Fruit fly (Drosophila melanogaster) whole organism, prepupa: ENCODE measurements around the gene CG12728.

Source experiments
- Blimp-1 ChIP-seq: fragments of 200-800 bp; sonication (Bioruptor generic); optimal IDR thresholded peaks from 3 replicates; lab custom pipeline; 2017; ENCODE audit warnings: missing biosample characterization, missing genetic modification characterization, mild to moderate bottlenecking, moderate library complexity, missing genetic modification reagents
- CG11762 ChIP-seq: fragments of 200-800 bp; sonication (Bioruptor generic); optimal IDR thresholded peaks from 3 replicates; lab custom pipeline; 2016; ENCODE audit warnings: missing biosample characterization, missing genetic modification characterization; ENCODE audit not compliant: insufficient read depth
- CG15336 ChIP-seq: fragments of 200-800 bp; sonication (Bioruptor generic); IDR thresholded peaks from 2 replicates; pipeline ENCODE4 v1.3.6; 2022; ENCODE audit warnings: missing biosample characterization, missing genetic modification characterization
- CG32006 ChIP-seq: fragments of 200-800 bp; sonication (Bioruptor generic); optimal IDR thresholded peaks from 3 replicates; lab custom pipeline; 2017; ENCODE audit warnings: missing biosample characterization, mild to moderate bottlenecking, missing genetic modification characterization
- CG34406 ChIP-seq: fragments of 200-800 bp; sonication (Bioruptor generic); optimal IDR thresholded peaks from 3 replicates; lab custom pipeline; 2016; ENCODE audit warnings: missing biosample characterization, missing genetic modification characterization
- CG6163 ChIP-seq: fragments of 200-800 bp; sonication (Bioruptor generic); IDR thresholded peaks from 3 replicates; pipeline ENCODE4 v1.3.6; 2022; ENCODE audit warnings: missing biosample characterization, missing genetic modification characterization
- CG6792 ChIP-seq: fragments of 200-800 bp; sonication (Bioruptor generic); optimal IDR thresholded peaks from 3 replicates; lab custom pipeline; 2016; ENCODE audit warnings: missing biosample characterization, missing genetic modification characterization
- CG6808 ChIP-seq: fragments of 200-800 bp; sonication (Bioruptor generic); optimal IDR thresholded peaks from 3 replicates; lab custom pipeline; 2017; ENCODE audit warnings: missing biosample characterization, missing genetic modification characterization, mild to moderate bottlenecking, moderate library complexity, missing genetic modification reagents
- CG6854 ChIP-seq: fragments of 200-800 bp; sonication (Bioruptor generic); optimal IDR thresholded peaks from 2 replicates; lab custom pipeline; 2017; ENCODE audit warnings: missing biosample characterization, mild to moderate bottlenecking, missing genetic modification characterization
- CG8119 ChIP-seq: fragments of 200-800 bp; sonication (Bioruptor generic); IDR thresholded peaks from 3 replicates; pipeline ENCODE4 v1.3.6; 2022; ENCODE audit warnings: missing biosample characterization, missing genetic modification characterization
- CG8319 ChIP-seq: fragments of 200-800 bp; sonication (Bioruptor generic); optimal IDR thresholded peaks from 3 replicates; lab custom pipeline; 2016; ENCODE audit warnings: missing biosample characterization, missing genetic modification characterization
- CG9139 ChIP-seq: fragments of 200-800 bp; sonication (Bioruptor generic); optimal IDR thresholded peaks from 3 replicates; lab custom pipeline; 2017; ENCODE audit warnings: missing biosample characterization, mild to moderate bottlenecking, missing genetic modification characterization
- Eip78C ChIP-seq: fragments of 200-800 bp; sonication (Bioruptor generic); peaks from one replicate; lab custom pipeline; 2016; ENCODE audit warnings: missing biosample characterization, missing genetic modification characterization
- Ets21C ChIP-seq: fragments of 200-800 bp; sonication (Bioruptor generic); optimal IDR thresholded peaks from 3 replicates; lab custom pipeline; 2016; ENCODE audit warnings: missing biosample characterization, missing genetic modification characterization
- Smox ChIP-seq: fragments of 200-800 bp; sonication (Bioruptor generic); optimal IDR thresholded peaks from 3 replicates; lab custom pipeline; 2016; ENCODE audit warnings: missing biosample characterization, missing genetic modification characterization
- Sox15 ChIP-seq: fragments of 200-800 bp; sonication (Bioruptor generic); optimal IDR thresholded peaks from 3 replicates; lab custom pipeline; 2016; ENCODE audit warnings: missing biosample characterization, missing genetic modification characterization
- cyc ChIP-seq: fragments of 200-800 bp; sonication (Bioruptor generic); optimal IDR thresholded peaks from 3 replicates; lab custom pipeline; 2016; ENCODE audit warnings: missing biosample characterization, missing genetic modification characterization
- dsx ChIP-seq: fragments of 200-800 bp; optimal IDR thresholded peaks from 3 replicates; lab custom pipeline; 2019; ENCODE audit warnings: missing biosample characterization, mild to moderate bottlenecking, missing genetic modification characterization, moderate library complexity; ENCODE audit not compliant: poor library complexity, severe bottlenecking
- eg ChIP-seq: fragments of 200-800 bp; sonication (Bioruptor generic); IDR thresholded peaks from 3 replicates; pipeline ENCODE4 v1.3.6; 2022; ENCODE audit warnings: missing biosample characterization, missing genetic modification characterization
- fkh ChIP-seq: fragments of 200-800 bp; sonication (Bioruptor generic); optimal IDR thresholded peaks from 3 replicates; lab custom pipeline; 2017; ENCODE audit warnings: missing biosample characterization, mild to moderate bottlenecking, missing genetic modification characterization, moderate library complexity
- lz ChIP-seq: fragments of 200-800 bp; sonication (Bioruptor generic); optimal IDR thresholded peaks from 3 replicates; lab custom pipeline; 2016; ENCODE audit warnings: missing biosample characterization, missing genetic modification characterization
- net ChIP-seq: fragments of 200-800 bp; sonication (Bioruptor generic); optimal IDR thresholded peaks from 3 replicates; lab custom pipeline; 2016; ENCODE audit warnings: missing biosample characterization, missing genetic modification characterization
- pdm3 ChIP-seq: fragments of 200-800 bp; sonication (Bioruptor generic); optimal IDR thresholded peaks from 3 replicates; lab custom pipeline; 2016; ENCODE audit warnings: missing biosample characterization, missing genetic modification characterization
- spab ChIP-seq: fragments of 200-800 bp; sonication (Bioruptor generic); optimal IDR thresholded peaks from 2 replicates; lab custom pipeline; 2017; ENCODE audit warnings: missing biosample characterization, mild to moderate bottlenecking, missing genetic modification characterization, missing genetic modification reagents
- ss ChIP-seq, 2 experiments: fragments of 200-800 bp; sonication (Bioruptor generic); optimal IDR thresholded peaks; 2 replicates in 1 of 2; 3 replicates in 1 of 2; lab custom pipeline; 2017 to 2018; ENCODE audit warnings: mild to moderate bottlenecking in 2 of 2, missing biosample characterization in 2 of 2, missing genetic modification characterization in 2 of 2, moderate library complexity in 1 of 2
- svp ChIP-seq: fragments of 200-800 bp; sonication (Bioruptor generic); peaks from one replicate; lab custom pipeline; 2016; ENCODE audit warnings: missing biosample characterization, missing genetic modification characterization
- vri ChIP-seq: fragments of 200-800 bp; sonication (Bioruptor generic); optimal IDR thresholded peaks from 3 replicates; lab custom pipeline; 2016; ENCODE audit warnings: missing biosample characterization, mild to moderate bottlenecking, missing genetic modification characterization

CG12728 gene

DNA sequence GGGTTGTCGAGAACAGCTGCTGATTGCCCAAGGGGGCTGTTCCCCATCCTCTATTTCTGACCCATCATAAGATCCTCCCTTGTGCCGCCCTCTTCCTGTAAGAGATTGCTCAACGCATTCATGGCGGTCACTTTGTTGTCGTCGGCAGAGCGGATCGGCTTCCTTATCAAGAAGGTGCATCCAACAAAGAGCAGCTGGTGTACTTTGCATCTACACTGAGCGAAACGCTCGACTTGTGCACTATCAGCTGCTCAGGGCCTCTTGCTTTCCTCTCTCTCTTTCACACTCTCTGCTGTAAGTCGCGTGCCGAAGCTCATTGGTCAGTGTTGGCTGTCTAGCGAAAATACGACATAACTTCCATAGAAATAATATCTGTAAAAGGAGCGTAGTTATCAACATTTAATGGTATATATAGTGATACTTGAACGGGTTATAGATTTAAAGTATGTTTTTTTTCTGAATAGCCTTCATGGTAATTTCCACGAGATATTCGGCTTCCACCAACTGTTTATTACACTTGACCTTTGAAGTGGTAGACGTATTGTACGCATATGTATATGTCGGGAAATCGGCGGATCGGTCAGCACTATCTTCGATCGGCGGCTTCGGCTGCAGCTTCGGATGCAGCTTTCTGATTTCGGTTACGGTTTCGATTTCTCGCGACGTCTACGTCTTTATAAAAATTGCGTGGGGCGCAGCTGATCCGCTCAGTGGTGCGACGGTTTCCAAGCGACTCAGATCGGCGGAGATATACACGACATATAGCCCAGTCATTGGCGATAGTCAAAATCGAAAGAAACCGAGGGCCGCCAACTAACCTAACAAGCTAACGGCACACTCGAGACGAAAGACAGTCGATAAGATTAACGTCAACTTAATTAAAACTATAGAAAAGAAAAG is 45.9 kb downstream of the CG12728 start, which contains the start of gene CG5966 (continued):
- TF ChIP-seq CG6792 (GFP tag; lab: Kevin White, UChicago) (no peak), Blimp-1 (GFP tag; lab: Kevin White, UChicago) (no peak), ss (GFP tag; optimal IDR thresholded peaks at IDR 0.05; lab: Kevin White, UChicago) (peak; percentile 73 to 80), dsx (GFP tag; lab: Kevin White, UChicago) (peak; percentile 18), CG6808 (GFP tag; lab: Kevin White, UChicago) (peak; percentile 68), vri (GFP tag; lab: Kevin White, UChicago) (no peak)
- TF ChIP-seq, all 60 proteins: peak for 21

DNA sequence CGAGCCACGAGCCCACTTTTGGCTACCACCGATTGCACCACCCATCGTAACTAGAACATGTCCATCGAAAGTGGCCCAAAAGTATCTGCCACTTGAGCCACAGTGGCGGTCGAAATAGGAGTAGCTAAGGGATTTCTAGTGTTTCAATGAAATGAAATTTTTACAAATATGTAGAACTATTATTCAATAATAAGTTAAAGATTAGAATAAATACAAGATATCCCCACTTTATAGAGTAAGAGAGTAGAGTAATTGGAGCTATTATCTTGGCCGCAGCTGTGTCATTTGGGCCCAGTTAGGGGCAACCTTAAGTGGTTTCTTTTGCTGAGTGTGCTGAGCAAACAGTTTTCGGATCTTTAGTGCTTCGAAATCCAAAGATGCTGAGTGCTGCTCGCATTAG is 47.0 kb downstream of the CG12728 start:
- TF ChIP-seq CG34406 (no peak), cyc (GFP tag; lab: Kevin White, UChicago) (no peak), spab (GFP tag; lab: Kevin White, UChicago) (no peak), CG6163 (GFP tag; lab: Robert Waterston, UW) (peak; percentile 43; the same call in 1 of the 3 replicates), Ets21C (GFP tag; lab: Kevin White, UChicago) (no peak), CG15336 (peak; percentile 54; the same call in 1 of the 2 replicates), CG8319 (GFP tag; lab: Kevin White, UChicago) (no peak), CG8119 (GFP tag; lab: Robert Waterston, UW) (peak; percentile 25; the same call in 1 of the 3 replicates), CG6854 (GFP tag; lab: Kevin White, UChicago) (no peak), Smox (no peak), net (GFP tag; lab: Kevin White, UChicago) (no peak), eg (GFP tag; lab: Robert Waterston, UW) (0 out of 3 replicates have a peak, but pooled peaks have one; percentile 30), Eip78C (peak; percentile 39), Sox15 (GFP tag; lab: Kevin White, UChicago) (no peak)

DNA sequence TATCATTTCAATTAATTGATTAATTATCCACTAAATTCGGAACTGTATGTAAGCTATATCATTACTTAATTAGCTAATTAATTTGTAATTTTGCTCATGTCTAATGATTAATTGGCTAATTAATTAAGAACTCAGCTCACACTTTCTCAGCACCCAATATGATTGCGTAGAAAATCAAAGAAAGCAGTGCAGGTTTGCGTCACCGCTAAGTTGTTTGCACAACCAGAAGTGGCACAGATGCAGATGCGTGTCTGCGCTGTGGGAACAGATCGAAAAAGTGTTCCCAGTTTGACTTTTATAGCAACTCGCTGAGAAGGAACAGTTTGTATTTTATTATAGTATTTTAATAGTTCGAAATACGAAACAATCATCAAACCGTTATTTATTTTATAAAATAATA is 49.7 kb downstream of the CG12728 start:
- peak; percentile 37 for TF ChIP-seq Eip78C
- no peak for TF ChIP-seq lz (GFP tag; lab: Kevin White, UChicago)
- TF ChIP-seq CG9139 (GFP tag; lab: Kevin White, UChicago): no peak
- TF ChIP-seq CG11762: no peak
- TF ChIP-seq fkh (GFP tag; lab: Kevin White, UChicago): peak; percentile 53
- TF ChIP-seq pdm3 (GFP tag; lab: Kevin White, UChicago): no peak
- no peak for TF ChIP-seq CG32006 (GFP tag; lab: Kevin White, UChicago)

DNA sequence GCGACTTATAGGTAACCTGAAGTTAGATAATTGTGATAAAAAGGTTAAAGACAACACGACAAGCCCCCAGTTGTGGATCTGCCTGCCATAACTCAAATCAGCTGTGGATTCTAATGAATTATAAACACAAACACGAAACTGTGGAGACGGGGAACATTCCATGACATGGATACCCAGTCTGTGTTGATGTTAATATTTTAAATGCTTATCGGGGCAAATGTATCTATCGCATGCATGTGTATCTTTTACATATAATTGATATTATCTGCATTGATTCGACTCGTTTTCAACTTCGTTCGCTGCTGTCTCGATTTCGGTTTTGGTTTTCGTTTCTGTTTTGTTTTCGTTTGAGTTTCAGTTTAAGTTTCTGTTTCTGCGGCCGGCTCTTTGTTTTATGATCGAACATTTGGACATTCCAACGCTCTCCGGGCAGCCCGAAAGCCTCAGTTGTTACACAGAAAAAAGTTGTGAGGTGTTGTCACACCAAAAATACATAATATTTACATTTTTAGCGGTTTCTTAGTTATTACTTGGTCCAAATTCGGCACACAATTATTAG is 50.4 kb downstream of the CG12728 start:
- TF ChIP-seq svp (peak; percentile 60), CG34406 (no peak), Blimp-1 (GFP tag; lab: Kevin White, UChicago) (no peak), CG32006 (GFP tag; lab: Kevin White, UChicago) (no peak), pdm3 (GFP tag; lab: Kevin White, UChicago) (no peak), cyc (GFP tag; lab: Kevin White, UChicago) (no peak), CG6808 (GFP tag; lab: Kevin White, UChicago) (no peak)
